Fruit fly (Drosophila melanogaster): ENCODE results near the gene nom.

nom gene

DNA sequence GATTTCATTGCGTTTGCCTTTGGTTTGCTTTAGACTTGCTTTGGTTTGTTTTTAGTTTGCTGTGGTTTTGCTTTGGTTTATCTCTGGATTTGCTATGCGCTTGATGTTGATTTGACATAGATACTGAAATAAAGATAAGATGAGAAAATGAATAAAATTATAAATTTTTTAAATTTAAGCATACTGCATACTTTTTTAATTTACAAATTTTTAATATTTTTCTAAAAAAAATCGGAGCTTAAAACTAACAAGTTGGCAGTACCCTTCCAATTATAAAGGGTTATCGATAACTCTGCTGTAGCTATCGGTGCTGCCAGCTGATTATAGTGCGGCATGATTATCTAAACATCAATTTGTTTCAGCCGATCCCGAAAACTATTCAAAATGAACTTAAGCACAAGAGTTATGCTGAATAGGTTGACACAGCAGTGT, 49.2 kb upstream of the nom start, which contains the start of gene mRpL19 (continued):
- TF ChIP-seq Xbp1 (GFP tag; optimal IDR thresholded peaks at IDR 0.05) (peak; percentile 2), gce (GFP tag; IDR thresholded peaks at IDR 0.05) (no peak), zfh1 (GFP tag; IDR thresholded peaks at IDR 0.05) (no peak), ewg (GFP tag; optimal IDR thresholded peaks at IDR 0.05) (no peak), stc (GFP tag; IDR thresholded peaks at IDR 0.05) (no peak), Doc2 (GFP tag; IDR thresholded peaks at IDR 0.05) (no peak), CG42726 (GFP tag; IDR thresholded peaks at IDR 0.05; ENCODE audit: partially characterized antibody) (no peak), cad (GFP tag; optimal IDR thresholded peaks at IDR 0.05) (no peak), odd (GFP tag; optimal IDR thresholded peaks at IDR 0.05) (peak; percentile 8), sd (tag; optimal IDR thresholded peaks at IDR 0.05) (no peak), hb (GFP tag; IDR thresholded peaks at IDR 0.05; ENCODE audit: partially characterized antibody) (no peak; the same call in 2 of the 3 replicates), tup (GFP tag; optimal IDR thresholded peaks at IDR 0.05) (no peak), Fer2 (tag; optimal IDR thresholded peaks at IDR 0.05) (peak; percentile 22), gsb-n (tag; optimal IDR thresholded peaks at IDR 0.05) (peak; percentile 73), Asciz (GFP tag; optimal IDR thresholded peaks at IDR 0.05) (no peak), mirr (GFP tag; optimal IDR thresholded peaks at IDR 0.05) (no peak), bigmax (GFP tag; optimal IDR thresholded peaks at IDR 0.05) (no peak), CG3407 (GFP tag; optimal IDR thresholded peaks at IDR 0.05) (no peak), CG15696 (tag; optimal IDR thresholded peaks at IDR 0.05) (peak; percentile 60), Ssrp (tag; optimal IDR thresholded peaks at IDR 0.05) (peak; percentile 29), MBD-R2 (GFP tag; IDR thresholded peaks at IDR 0.05) (peak; percentile 84), CG15269 (tag; optimal IDR thresholded peaks at IDR 0.05) (peak; percentile 62), PHDP (tag; optimal IDR thresholded peaks at IDR 0.05) (peak; percentile 68), Dbx (GFP tag; IDR thresholded peaks at IDR 0.05) (no peak), CG7963 (GFP tag; IDR thresholded peaks at IDR 0.05; ENCODE audit: partially characterized antibody) (peak; percentile 58; the same call in 1 of the 3 replicates), cg (GFP tag; optimal IDR thresholded peaks at IDR 0.05) (no peak), rib (GFP tag; IDR thresholded peaks at IDR 0.05) (no peak), CG13775 (GFP tag; optimal IDR thresholded peaks at IDR 0.05) (no peak), sna (GFP tag; IDR thresholded peaks at IDR 0.05; ENCODE audit: partially characterized antibody) (no peak), Max (GFP tag; optimal IDR thresholded peaks at IDR 0.05) (peak; percentile 1), zen2 (GFP tag; IDR thresholded peaks at IDR 0.05; ENCODE audit: partially characterized antibody) (no peak; the same call in 2 of the 3 replicates), CG30020 (tag; optimal IDR thresholded peaks at IDR 0.05) (peak; percentile 60), hbn (GFP tag; IDR thresholded peaks at IDR 0.05; ENCODE audit: partially characterized antibody) (no peak; the same call in 1 of the 2 replicates), sens (GFP tag) (peak; percentile 68), lmd (GFP tag; IDR thresholded peaks at IDR 0.05) (no peak), CG7372 (GFP tag; IDR thresholded peaks at IDR 0.05) (no peak), toy (GFP tag; IDR thresholded peaks at IDR 0.05) (no peak), chinmo (GFP tag; IDR thresholded peaks at IDR 0.05; ENCODE audit: partially characterized antibody) (0 out of 4 replicates have a peak, but pooled peaks have one; percentile 40), btn (GFP tag; optimal IDR thresholded peaks at IDR 0.05) (no peak), CG18764 (GFP tag; optimal IDR thresholded peaks at IDR 0.05) (peak; percentile 20), CG1024 (GFP tag; IDR thresholded peaks at IDR 0.05) (no peak), C15 (GFP tag; IDR thresholded peaks at IDR 0.05) (no peak), cato (GFP tag; optimal IDR thresholded peaks at IDR 0.05; ENCODE audit: borderline replicate concordance) (no peak), sob (GFP tag; IDR thresholded peaks at IDR 0.05) (no peak), NC2α (GFP tag; optimal IDR thresholded peaks at IDR 0.05) (no peak), CG34376 (GFP tag; optimal IDR thresholded peaks at IDR 0.05) (peak; percentile 21), Scr (GFP tag; IDR thresholded peaks at IDR 0.05; ENCODE audit: partially characterized antibody) (peak; percentile 58), Dek (tag; optimal IDR thresholded peaks at IDR 0.05) (peak; percentile 50), sens-2 (GFP tag; IDR thresholded peaks at IDR 0.05) (no peak), Fer1 (GFP tag; optimal IDR thresholded peaks at IDR 0.05) (peak; percentile 64)

All from whole organism, embryonic.